Fruit fly (Drosophila melanogaster) whole organism, adult: ENCODE results near the gene eIF2Bepsilon.
A peak's percentile ranks its signal among the peaks of the same experiment; 100 is the strongest.

Experiments
- CG12768 ChIP-seq: fragments of 200-800 bp; sonication (Bioruptor generic); optimal IDR thresholded peaks from 2 replicates; lab custom pipeline; 2017; ENCODE audit warnings: missing biosample characterization, missing genetic modification characterization, mild to moderate bottlenecking, moderate library complexity, missing genetic modification reagents
- CG14711 ChIP-seq: fragments of 200-800 bp; sonication (Bioruptor generic); optimal IDR thresholded peaks from 2 replicates; lab custom pipeline; 2018; ENCODE audit warnings: missing biosample characterization, mild to moderate bottlenecking, missing genetic modification characterization, moderate library complexity
- CG1620 ChIP-seq: fragments of 200-800 bp; sonication (Bioruptor generic); optimal IDR thresholded peaks from 2 replicates; lab custom pipeline; 2016; ENCODE audit warnings: missing biosample characterization, missing genetic modification characterization
- CG7101 ChIP-seq: fragments of 200-800 bp; sonication (Bioruptor generic); optimal IDR thresholded peaks from 2 replicates; lab custom pipeline; 2018; ENCODE audit warnings: missing biosample characterization, mild to moderate bottlenecking, missing genetic modification characterization, moderate library complexity
- Clk ChIP-seq: fragments of 200-800 bp; sonication (Bioruptor generic); optimal IDR thresholded peaks from 2 replicates; lab custom pipeline; 2017; ENCODE audit warnings: missing biosample characterization, missing genetic modification characterization
- Crg-1 ChIP-seq: fragments of 200-800 bp; sonication (Bioruptor generic); optimal IDR thresholded peaks from 2 replicates; lab custom pipeline; 2016; ENCODE audit warnings: missing biosample characterization, missing genetic modification characterization
- Hr96 ChIP-seq: fragments of 200-800 bp; sonication (Bioruptor generic); optimal IDR thresholded peaks from 2 replicates; lab custom pipeline; 2016; ENCODE audit warnings: missing biosample characterization, missing genetic modification characterization
- Mnt ChIP-seq: fragments of 200-800 bp; sonication (Bioruptor generic); optimal IDR thresholded peaks from 2 replicates; lab custom pipeline; 2016; ENCODE audit warnings: missing biosample characterization, mild to moderate bottlenecking, missing genetic modification characterization
- bab1 ChIP-seq: fragments of 200-800 bp; sonication (Bioruptor generic); optimal IDR thresholded peaks from 3 replicates; lab custom pipeline; 2019; ENCODE audit warnings: missing biosample characterization, mild to moderate bottlenecking, missing genetic modification characterization, moderate library complexity
- kay ChIP-seq: fragments of 200-800 bp; sonication (Bioruptor generic); peaks from one replicate; lab custom pipeline; 2016; ENCODE audit warnings: missing biosample characterization, missing genetic modification characterization, borderline replicate concordance
- ovo ChIP-seq: fragments of 200-800 bp; sonication (Bioruptor generic); optimal IDR thresholded peaks from 2 replicates; lab custom pipeline; 2016; ENCODE audit warnings: missing biosample characterization, missing genetic modification characterization
- pad ChIP-seq: fragments of 200-800 bp; sonication (Bioruptor generic); optimal IDR thresholded peaks from 3 replicates; lab custom pipeline; 2017; ENCODE audit warnings: missing biosample characterization, missing genetic modification characterization, mild to moderate bottlenecking, moderate library complexity, missing genetic modification reagents
- tj ChIP-seq: fragments of 200-800 bp; sonication (Bioruptor generic); optimal IDR thresholded peaks from 3 replicates; lab custom pipeline; 2017; ENCODE audit warnings: missing biosample characterization, mild to moderate bottlenecking, missing genetic modification characterization, moderate library complexity
- toe ChIP-seq: fragments of 200-800 bp; sonication (Bioruptor generic); optimal IDR thresholded peaks from 2 replicates; lab custom pipeline; 2016; ENCODE audit warnings: missing biosample characterization, missing genetic modification characterization

DNA sequence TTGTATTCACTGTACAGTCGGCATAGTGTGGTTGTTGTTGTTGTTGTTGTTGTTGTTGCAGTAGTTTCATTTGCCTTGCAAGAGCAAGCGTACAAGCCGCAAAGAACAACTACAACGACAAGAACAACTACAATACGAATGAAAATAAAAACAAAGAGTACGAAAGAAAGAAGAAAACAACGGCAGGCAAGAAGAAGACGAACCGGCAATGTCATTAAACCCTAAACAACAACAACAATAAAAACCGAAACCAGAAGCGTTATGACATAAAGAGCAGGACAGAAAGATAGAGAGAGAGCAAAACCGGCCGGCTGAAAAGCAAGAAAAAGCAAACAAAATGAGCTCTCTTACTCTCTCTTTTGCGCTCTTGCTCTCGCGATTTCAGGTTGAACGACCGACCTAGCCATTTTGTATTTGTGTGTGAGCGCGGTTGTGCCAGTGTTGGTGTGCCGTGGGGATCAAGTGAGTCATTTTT, 25.3 kb upstream of the eIF2Bepsilon start:
- TF ChIP-seq tj (GFP tag; lab: Kevin White, UChicago): peak; percentile 66
- TF ChIP-seq toe: no peak
- no peak for TF ChIP-seq Crg-1
- TF ChIP-seq Hr96: no peak
- no peak for TF ChIP-seq CG7101 (tag; lab: Kevin White, UChicago)
- no peak for TF ChIP-seq CG14711 (tag; lab: Kevin White, UChicago)
- TF ChIP-seq ovo (GFP tag; lab: Kevin White, UChicago): no peak
- no peak for TF ChIP-seq CG1620 (GFP tag; lab: Kevin White, UChicago)
- TF ChIP-seq pad (GFP tag; lab: Kevin White, UChicago): no peak
- TF ChIP-seq Clk (GFP tag; lab: Kevin White, UChicago): no peak
- TF ChIP-seq kay (GFP tag; lab: Kevin White, UChicago): peak; percentile 52
- no peak for TF ChIP-seq bab1 (GFP tag; lab: Kevin White, UChicago)
- no peak for TF ChIP-seq CG12768 (GFP tag; lab: Kevin White, UChicago)
- TF ChIP-seq Mnt (GFP tag; lab: Kevin White, UChicago): no peak
